Worm (Caenorhabditis elegans) whole organism, L1 larva: ENCODE measurements around the gene Y77E11A.23.

Source experiments
- C04F5.9 ChIP-seq: sonication (generic microtip); optimal IDR thresholded peaks from 2 replicates; lab custom pipeline; 2016; ENCODE audit warnings: missing genetic modification characterization, missing compliant biosample characterization
- C34B4.2 ChIP-seq: sonication (generic microtip); optimal IDR thresholded peaks from 2 replicates; lab custom pipeline; 2017; ENCODE audit warnings: mild to moderate bottlenecking, missing genetic modification characterization, missing compliant biosample characterization
- aha-1 ChIP-seq: fragments of 150-350 bp; optimal IDR thresholded peaks from 2 replicates; lab custom pipeline; 2014; ENCODE audit warnings: missing biosample characterization, missing genetic modification characterization
- ceh-88 ChIP-seq: fragments of 200-800 bp; sonication (Bioruptor generic); IDR thresholded peaks from 2 replicates; pipeline ENCODE4 v1.3.6; 2022; ENCODE audit warnings: missing genetic modification characterization, missing compliant biosample characterization
- ces-1 ChIP-seq: fragments of 150-350 bp; optimal IDR thresholded peaks from 2 replicates; lab custom pipeline; 2014; ENCODE audit warnings: missing biosample characterization, missing genetic modification reagents, missing genetic modification characterization
- efl-1 ChIP-seq, 4 experiments: fragments of 150-350 bp; optimal IDR thresholded peaks in 3 of 4; peaks in 1 of 4; 1 replicate in 1 of 4; 2 replicates in 3 of 4; lab custom pipeline; 2014; ENCODE audit warnings: missing biosample characterization in 2 of 4, missing genetic modification characterization in 2 of 4, missing genetic modification reagents in 2 of 4
- egl-27 ChIP-seq, 2 experiments: fragments of 150-350 bp in 1 of 2; sonication (generic microtip); optimal IDR thresholded peaks; 3 replicates each; lab custom pipeline; 2017 to 2018; ENCODE audit warnings: missing biosample characterization in 2 of 2, missing genetic modification characterization in 2 of 2, missing genetic modification reagents in 2 of 2
- elt-2 ChIP-seq: sonication (generic microtip); optimal IDR thresholded peaks from 2 replicates; lab custom pipeline; 2016; ENCODE audit warnings: missing genetic modification characterization, mild to moderate bottlenecking, inconsistent platforms, missing compliant biosample characterization, missing genetic modification reagents
- fkh-10 ChIP-seq: sonication (generic microtip); optimal IDR thresholded peaks from 2 replicates; lab custom pipeline; 2017; ENCODE audit warnings: missing biosample characterization, missing genetic modification reagents, missing genetic modification characterization
- fkh-8 ChIP-seq: sonication (generic microtip); optimal IDR thresholded peaks from 2 replicates; lab custom pipeline; 2016; ENCODE audit warnings: mild to moderate bottlenecking, missing genetic modification characterization, missing compliant biosample characterization
- fos-1 ChIP-seq: fragments of 150-350 bp; optimal IDR thresholded peaks from 2 replicates; lab custom pipeline; 2014; ENCODE audit warnings: missing biosample characterization, missing genetic modification characterization
- hlh-17 ChIP-seq: fragments of 200-800 bp; sonication (Bioruptor generic); optimal IDR thresholded peaks from 2 replicates; lab custom pipeline; 2018; ENCODE audit warnings: missing genetic modification characterization, mild to moderate bottlenecking, missing compliant biosample characterization, moderate library complexity, borderline replicate concordance
- jun-1 ChIP-seq: fragments of 150-350 bp; optimal IDR thresholded peaks from 2 replicates; lab custom pipeline; 2014; ENCODE audit warnings: missing biosample characterization, missing genetic modification reagents, missing genetic modification characterization
- lin-13 ChIP-seq: fragments of 150-350 bp; optimal IDR thresholded peaks from 2 replicates; lab custom pipeline; 2014; ENCODE audit warnings: missing biosample characterization, missing genetic modification reagents, missing genetic modification characterization
- lin-35 ChIP-seq, 2 experiments: fragments of 150-350 bp; optimal IDR thresholded peaks; 2 replicates each; lab custom pipeline; 2014; ENCODE audit warnings: missing biosample characterization in 2 of 2, missing genetic modification characterization in 2 of 2, missing genetic modification reagents in 2 of 2
- lir-3 ChIP-seq: sonication (generic microtip); optimal IDR thresholded peaks from 2 replicates; lab custom pipeline; 2016; ENCODE audit warnings: mild to moderate bottlenecking, missing genetic modification characterization, moderate library complexity, missing compliant biosample characterization; ENCODE audit not compliant: poor library complexity
- lsy-2 ChIP-seq, 2 experiments: fragments of 150-350 bp; optimal IDR thresholded peaks; 2 replicates each; lab custom pipeline; 2014; ENCODE audit warnings: missing biosample characterization in 2 of 2, missing genetic modification characterization in 2 of 2
- mdl-1 ChIP-seq, 2 experiments: fragments of 150-350 bp; optimal IDR thresholded peaks; 2 replicates each; lab custom pipeline; 2014 to 2017; ENCODE audit warnings: missing biosample characterization in 2 of 2, missing genetic modification characterization in 2 of 2, inconsistent platforms in 1 of 2
- mef-2 ChIP-seq: fragments of 150-350 bp; optimal IDR thresholded peaks from 2 replicates; lab custom pipeline; 2014; ENCODE audit warnings: missing biosample characterization, missing genetic modification characterization
- nhr-11 ChIP-seq: fragments of 150-350 bp; optimal IDR thresholded peaks from 2 replicates; lab custom pipeline; 2014; ENCODE audit warnings: missing biosample characterization, missing genetic modification characterization
- nhr-19 ChIP-seq: fragments of 200-800 bp; sonication (Bioruptor generic); conservative IDR thresholded peaks from 2 replicates; pipeline ENCODE4 v1.3.6; 2022; ENCODE audit warnings: missing genetic modification characterization, missing compliant biosample characterization
- nhr-71 ChIP-seq: sonication (generic microtip); optimal IDR thresholded peaks from 2 replicates; lab custom pipeline; 2016; ENCODE audit warnings: mild to moderate bottlenecking, missing genetic modification characterization, moderate library complexity, missing compliant biosample characterization
- nhr-76 ChIP-seq: sonication (generic microtip); optimal IDR thresholded peaks from 2 replicates; lab custom pipeline; 2017; ENCODE audit warnings: missing biosample characterization, missing genetic modification characterization
- nhr-90 ChIP-seq: sonication (generic microtip); optimal IDR thresholded peaks from 2 replicates; lab custom pipeline; 2016; ENCODE audit warnings: mild to moderate bottlenecking, missing genetic modification characterization, missing compliant biosample characterization; ENCODE audit not compliant: poor library complexity
- rnt-1 ChIP-seq: sonication (generic microtip); optimal IDR thresholded peaks from 2 replicates; lab custom pipeline; 2016; ENCODE audit warnings: mild to moderate bottlenecking, missing genetic modification characterization, moderate library complexity, missing compliant biosample characterization
- skn-1 ChIP-seq: fragments of 150-350 bp; optimal IDR thresholded peaks from 2 replicates; lab custom pipeline; 2014; ENCODE audit warnings: missing biosample characterization, missing genetic modification characterization
- snu-23 ChIP-seq: sonication (generic microtip); optimal IDR thresholded peaks from 2 replicates; lab custom pipeline; 2016; ENCODE audit warnings: missing genetic modification characterization, missing compliant biosample characterization
- swsn-7 ChIP-seq: sonication (generic microtip); optimal IDR thresholded peaks from 2 replicates; lab custom pipeline; 2016; ENCODE audit warnings: missing genetic modification characterization, missing compliant biosample characterization
- tbx-2 ChIP-seq: sonication (generic microtip); optimal IDR thresholded peaks from 2 replicates; lab custom pipeline; 2016; ENCODE audit warnings: missing genetic modification characterization, missing compliant biosample characterization
- unc-86 ChIP-seq: sonication (generic microtip); optimal IDR thresholded peaks from 2 replicates; lab custom pipeline; 2016; ENCODE audit warnings: missing genetic modification characterization, missing compliant biosample characterization
- ztf-4 ChIP-seq: fragments of 150-350 bp; optimal IDR thresholded peaks from 2 replicates; lab custom pipeline; 2014; ENCODE audit warnings: missing biosample characterization, missing genetic modification characterization

Y77E11A.23 gene

DNA sequence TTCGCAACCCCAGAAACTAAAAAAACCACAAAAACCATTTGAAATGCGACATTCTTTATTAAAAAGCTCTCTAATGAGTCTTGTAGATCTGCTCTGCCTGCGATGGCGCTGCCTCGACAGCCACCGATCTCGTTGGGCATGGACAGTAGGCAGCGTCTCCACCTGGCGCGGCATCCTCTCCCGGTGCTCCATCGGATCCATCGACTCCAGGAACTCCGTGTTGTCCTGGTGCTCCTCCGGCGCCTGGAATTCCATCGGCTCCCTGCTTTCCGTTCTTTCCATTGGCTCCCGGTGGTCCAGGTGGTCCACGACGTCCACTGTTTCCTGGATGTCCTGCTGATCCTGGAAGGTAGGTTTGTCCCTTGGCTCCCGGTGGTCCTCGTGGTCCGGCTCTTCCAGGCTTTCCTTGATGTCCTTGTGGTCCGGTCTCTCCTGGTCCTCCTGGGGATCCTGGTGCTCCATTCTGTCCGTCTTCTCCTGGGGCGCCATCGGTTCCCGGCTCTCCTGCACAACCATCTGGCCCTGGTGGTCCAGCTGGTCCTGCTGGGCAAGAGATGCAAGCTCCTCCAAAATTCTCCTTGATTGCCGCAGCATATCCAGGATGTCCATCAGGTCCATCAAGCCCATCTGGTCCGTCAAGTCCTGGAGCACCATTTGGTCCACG is 29.8 kb upstream of the Y77E11A.23 start:
- TF ChIP-seq tbx-2 (tag; lab: Kevin White, UChicago) (no peak), unc-86 (tag; lab: Kevin White, UChicago) (no peak)
- TF ChIP-seq, all 84 proteins: peak for 0

DNA sequence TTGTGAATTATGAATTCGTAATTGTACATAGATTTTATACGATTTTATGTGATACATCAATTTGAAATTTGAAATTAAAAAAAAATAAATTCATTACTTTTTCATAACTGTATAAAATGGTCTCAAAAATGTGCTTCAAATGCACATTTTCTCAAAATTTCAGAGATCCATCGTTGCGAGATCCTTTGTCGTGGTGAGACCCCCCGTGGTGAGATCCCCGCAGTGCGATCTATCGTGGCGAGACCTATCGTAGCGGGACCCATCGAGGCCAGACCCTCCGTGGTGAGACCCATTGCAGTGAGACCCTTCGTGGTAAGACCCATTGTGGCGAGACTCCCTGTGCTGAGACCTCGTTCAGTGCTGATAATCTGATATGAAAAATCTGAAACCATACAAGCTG is 29.3 kb upstream of the Y77E11A.23 start:
- TF ChIP-seq fkh-10 (no peak), ceh-88 (GFP tag; lab: Robert Waterston, UW) (no peak), ces-1 (GFP tag; lab: Kevin White, UChicago) (no peak), nhr-71 (no peak), egl-27 (tag; optimal IDR thresholded peaks at IDR 0.05; lab: Kevin White, UChicago) (no peak), fos-1 (tag; lab: Kevin White, UChicago) (no peak), hlh-17 (no peak), snu-23 (GFP tag; lab: Kevin White, UChicago) (no peak), mef-2 (tag; lab: Kevin White, UChicago) (no peak), mdl-1 (tag; optimal IDR thresholded peaks at IDR 0.05; lab: Kevin White, UChicago) (no peak), aha-1 (tag; lab: Kevin White, UChicago) (no peak), lsy-2 (tag; optimal IDR thresholded peaks at IDR 0.05; lab: Kevin White, UChicago) (no peak)

DNA sequence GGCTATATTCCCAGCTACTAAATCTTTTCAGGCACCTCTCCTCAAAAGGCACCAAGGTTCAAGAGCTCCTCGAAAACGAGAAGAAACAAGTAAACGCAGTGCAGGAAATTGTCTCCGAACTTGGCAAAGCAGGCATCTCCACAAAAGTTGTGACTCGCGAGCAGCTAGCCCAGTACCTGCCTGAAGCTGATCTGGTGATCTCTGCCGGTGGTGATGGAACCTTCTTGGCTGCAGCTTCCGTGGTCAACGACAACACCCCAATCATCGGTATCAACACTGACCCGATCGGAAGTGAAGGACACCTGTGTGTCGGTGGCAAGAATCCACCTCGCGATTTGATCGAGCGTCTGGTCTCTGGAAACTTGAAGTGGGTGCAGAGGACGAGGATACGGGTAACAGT is 28.0 kb upstream of the Y77E11A.23 start:
- TF ChIP-seq ztf-4, result no peak
- TF ChIP-seq fos-1 (tag; lab: Kevin White, UChicago), result no peak
- no peak for TF ChIP-seq efl-1 (optimal IDR thresholded peaks at IDR 0.05; lab: Kevin White, UChicago)
- TF ChIP-seq efl-1 (GFP tag; optimal IDR thresholded peaks at IDR 0.05 in 1 of 2; lab: Kevin White, UChicago), result peak in 1 of 2 experiments; percentile 58
- TF ChIP-seq jun-1, result no peak
- TF ChIP-seq C04F5.9 (tag; lab: Kevin White, UChicago), result no peak
- TF ChIP-seq nhr-11 (tag; lab: Kevin White, UChicago), result no peak
- TF ChIP-seq lir-3 (tag; lab: Kevin White, UChicago), result no peak
- TF ChIP-seq nhr-90 (tag; lab: Kevin White, UChicago), result no peak
- TF ChIP-seq nhr-76 (tag; lab: Kevin White, UChicago), result no peak

DNA sequence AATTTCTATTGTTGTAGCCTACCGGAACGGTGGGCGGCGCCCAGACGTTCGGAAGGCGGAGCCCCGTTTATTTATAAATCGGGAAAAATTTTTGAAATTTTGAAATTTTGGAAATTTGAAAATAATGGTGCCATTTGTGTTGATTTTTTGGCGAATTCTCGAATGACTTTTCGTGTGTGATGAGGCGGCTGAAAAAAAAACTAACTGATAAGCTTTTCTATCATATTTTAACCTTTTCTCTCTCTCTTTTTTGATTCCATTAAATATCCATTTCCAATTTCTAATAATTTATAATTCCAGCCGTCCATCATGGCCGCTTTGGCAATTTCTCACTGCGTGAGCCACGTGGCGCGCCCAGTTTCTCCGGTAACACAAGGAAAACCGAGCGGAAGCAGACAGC is 26.6 kb upstream of the Y77E11A.23 start, which contains the start of gene nadk-1:
Gene nadk-1, plus strand, starts transcription at position 301 of the 400 bp plus-strand sequence.
- TF ChIP-seq efl-1 (optimal IDR thresholded peaks at IDR 0.05; lab: Kevin White, UChicago), result no peak
- TF ChIP-seq efl-1 (GFP tag; optimal IDR thresholded peaks at IDR 0.05 in 1 of 2; lab: Kevin White, UChicago), result peak in 1 of 2 experiments; percentile 81
- no peak for TF ChIP-seq C34B4.2

DNA sequence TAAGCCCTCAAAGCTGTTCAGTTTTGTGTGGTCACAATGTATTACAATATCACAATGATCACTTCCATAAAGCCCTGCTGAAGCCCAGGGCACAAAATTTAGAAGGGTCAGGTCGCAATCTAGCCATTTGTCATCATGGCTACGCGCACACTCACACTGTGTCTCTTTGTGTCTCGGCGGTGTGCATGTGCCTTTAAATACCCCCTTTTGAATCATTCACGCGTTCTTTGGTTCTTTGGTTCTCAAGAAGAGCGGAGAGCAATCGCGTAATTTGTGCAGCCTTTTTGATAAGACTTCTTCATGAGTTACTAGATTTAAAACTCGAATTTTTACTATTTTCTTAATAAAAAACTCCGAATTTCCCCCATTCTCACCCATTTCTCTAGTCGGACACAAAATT is 24.8 kb upstream of the Y77E11A.23 start:
- TF ChIP-seq skn-1 (tag; lab: Kevin White, UChicago) (peak; percentile 80), lin-35 (GFP tag; optimal IDR thresholded peaks at IDR 0.05; lab: Kevin White, UChicago) (peak; percentile 16 to 35), fkh-8 (tag; lab: Kevin White, UChicago) (peak; percentile 53), mdl-1 (tag; optimal IDR thresholded peaks at IDR 0.05; lab: Kevin White, UChicago) (peak in 1 of 2 experiments; percentile 39), elt-2 (tag; lab: Kevin White, UChicago) (peak; percentile 63), efl-1 (optimal IDR thresholded peaks at IDR 0.05; lab: Kevin White, UChicago) (no peak), efl-1 (GFP tag; optimal IDR thresholded peaks at IDR 0.05 in 1 of 2; lab: Kevin White, UChicago) (peak in 1 of 2 experiments; percentile 44), nhr-71 (peak; percentile 24), rnt-1 (tag; lab: Kevin White, UChicago) (no peak), swsn-7 (tag; lab: Kevin White, UChicago) (no peak), unc-86 (tag; lab: Kevin White, UChicago) (peak; percentile 1), nhr-19 (GFP tag; lab: Robert Waterston, UW) (peak; percentile 23), lin-13 (GFP tag; lab: Kevin White, UChicago) (no peak)
